Worm (Caenorhabditis elegans) whole organism, midembryonic: Measurements from ENCODE around the gene ulp-2.

Experiments used
- T22C8.4 ChIP-seq: fragments of 200-800 bp; sonication (Bioruptor generic); IDR thresholded peaks from 2 replicates; pipeline ENCODE4 v1.3.6; 2022; ENCODE audit warnings: missing genetic modification characterization, missing compliant biosample characterization
- flt-1 ChIP-seq: fragments of 200-800 bp; sonication (Bioruptor generic); IDR thresholded peaks from 2 replicates; pipeline ENCODE4 v1.3.6; 2022; ENCODE audit warnings: missing genetic modification characterization, missing compliant biosample characterization
- ref-1 ChIP-seq: fragments of 200-800 bp; sonication (Bioruptor generic); conservative IDR thresholded peaks from 2 replicates; pipeline ENCODE4 v1.3.6; 2022; ENCODE audit warnings: missing genetic modification reagents, missing genetic modification characterization, missing compliant biosample characterization
- tab-1 ChIP-seq: fragments of 200-800 bp; sonication (Bioruptor generic); IDR thresholded peaks from 2 replicates; pipeline ENCODE4 v1.3.6; 2022; ENCODE audit warnings: missing genetic modification characterization, missing compliant biosample characterization
- ztf-29 ChIP-seq: fragments of 200-800 bp; sonication (Bioruptor generic); IDR thresholded peaks from 2 replicates; pipeline ENCODE4 v1.3.6; 2022; ENCODE audit warnings: missing genetic modification reagents, missing genetic modification characterization, missing compliant biosample characterization

ce11 chrII:4905883-4906282 lies 53.8 kb downstream of the ulp-2 start:
- TF ChIP-seq T22C8.4 (GFP tag; lab: Robert Waterston, UW) (no peak), flt-1 (GFP tag; lab: Robert Waterston, UW) (no peak), ztf-29 (GFP tag; lab: Robert Waterston, UW) (no peak), tab-1 (GFP tag; lab: Robert Waterston, UW) (no peak), ref-1 (GFP tag; lab: Robert Waterston, UW) (no peak)
